Worm (Caenorhabditis elegans) whole organism, L4/young adult: ENCODE results near the gene F10C1.3.

Experiments
- W03F9.2 ChIP-seq: fragments of 150-350 bp; optimal IDR thresholded peaks from 2 replicates; lab custom pipeline; 2014; ENCODE audit warnings: missing biosample characterization, missing genetic modification characterization
- dao-5 ChIP-seq: sonication (generic microtip); optimal IDR thresholded peaks from 2 replicates; lab custom pipeline; 2016; ENCODE audit warnings: missing genotype, missing genetic modification characterization, moderate library complexity, missing compliant biosample characterization
- him-1 ChIP-seq: sonication (generic microtip); optimal IDR thresholded peaks from 2 replicates; lab custom pipeline; 2016; ENCODE audit warnings: missing genotype, missing genetic modification reagents, missing genetic modification characterization, missing compliant biosample characterization

DNA sequence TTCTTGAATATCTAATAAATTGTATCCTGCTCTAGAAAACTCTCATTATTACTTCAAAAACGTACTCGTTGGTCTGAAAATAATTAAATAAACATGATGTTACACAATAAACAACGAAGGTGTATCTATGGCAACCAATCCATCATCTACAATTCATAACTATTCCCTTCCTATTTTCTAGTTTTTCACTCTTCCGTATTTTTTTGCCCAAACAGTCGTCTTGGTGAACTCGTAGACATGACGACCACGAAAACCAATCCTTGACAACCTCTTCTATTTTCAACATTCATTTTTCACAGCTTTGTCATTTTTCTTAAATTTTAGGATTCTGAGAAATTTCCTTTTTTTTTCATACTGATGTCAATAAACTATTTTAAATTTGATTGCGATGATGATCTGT lies 31.3 kb upstream of the F10C1.3 start, which contains the start of gene K05F1.13:
- no peak for TF ChIP-seq dao-5 (tag; lab: Kevin White, UChicago)
- TF ChIP-seq him-1 (tag; lab: Kevin White, UChicago) = no peak
- TF ChIP-seq W03F9.2 (tag; lab: Kevin White, UChicago) = no peak
